Fruit fly (Drosophila melanogaster): ENCODE measurements around the gene Smyd3.

Smyd3 gene

DNA sequence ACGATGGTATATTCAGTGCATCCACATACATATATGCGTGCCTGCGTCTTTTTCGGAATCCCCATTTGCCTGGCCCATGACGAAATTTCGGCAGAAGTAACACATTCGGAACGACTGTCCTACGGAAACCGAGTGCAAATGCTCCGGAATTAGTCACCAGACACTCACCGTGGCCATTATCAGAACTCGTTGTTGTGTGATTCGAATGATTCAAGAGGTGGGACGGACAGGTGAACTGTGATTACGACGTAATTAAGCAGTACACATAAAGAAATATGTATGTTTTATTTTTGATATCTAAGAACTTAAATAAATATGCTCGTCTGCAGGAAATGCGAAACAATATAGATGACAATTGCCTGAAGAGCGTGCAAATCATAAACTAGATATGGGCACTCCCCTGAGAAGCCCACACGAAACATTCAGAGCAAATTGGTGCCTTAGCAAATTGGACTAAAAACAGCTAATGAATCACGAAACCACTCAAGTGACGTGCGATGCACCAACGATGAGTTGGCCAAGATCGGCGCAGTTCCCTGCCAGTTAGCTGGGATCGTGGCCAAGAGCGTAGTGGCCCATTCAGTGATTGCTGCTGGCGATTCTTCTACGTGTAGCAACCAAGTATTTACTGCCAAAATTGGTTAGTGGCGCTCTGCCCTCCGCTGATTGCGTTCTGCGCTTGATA, 17.2 kb downstream of the Smyd3 start (continued):
- peak; percentile 6 for TF ChIP-seq CG6765 (GFP tag; optimal IDR thresholded peaks at IDR 0.05)
- TF ChIP-seq CrebB (tag; optimal IDR thresholded peaks at IDR 0.05), result no peak
- no peak for TF ChIP-seq pros (GFP tag; optimal IDR thresholded peaks at IDR 0.05)
- TF ChIP-seq Rfx (GFP tag; IDR thresholded peaks at IDR 0.05), result peak; percentile 21; the same call in 1 of the 2 replicates
- TF ChIP-seq tna (GFP tag; IDR thresholded peaks at IDR 0.05; ENCODE audit: partially characterized antibody), result no peak
- TF ChIP-seq org-1 (GFP tag; optimal IDR thresholded peaks at IDR 0.05), result peak; percentile 41
- TF ChIP-seq Med (GFP tag), result peak; percentile 75
- peak; percentile 83 for TF ChIP-seq exex (tag; optimal IDR thresholded peaks at IDR 0.05)
- no peak for TF ChIP-seq CG4854 (GFP tag; optimal IDR thresholded peaks at IDR 0.05)
- TF ChIP-seq hkb (optimal IDR thresholded peaks at IDR 0.05), result no peak
- TF ChIP-seq hkb (GFP tag; IDR thresholded peaks at IDR 0.05), result peak; percentile 29; the same call in 1 of the 2 replicates
- no peak for TF ChIP-seq HLH4C (GFP tag; IDR thresholded peaks at IDR 0.05; ENCODE audit: partially characterized antibody)
- TF ChIP-seq dmrt11E (tag; optimal IDR thresholded peaks at IDR 0.05), result no peak
- TF ChIP-seq CG13296 (GFP tag; optimal IDR thresholded peaks at IDR 0.05), result peak; percentile 49
- peak; percentile 31; the same call in 1 of the 2 replicates for TF ChIP-seq Ptx1 (GFP tag; IDR thresholded peaks at IDR 0.05)
- TF ChIP-seq ab (GFP tag; optimal IDR thresholded peaks at IDR 0.05), result no peak
- TF ChIP-seq CG30431 (GFP tag; optimal IDR thresholded peaks at IDR 0.05), result no peak
- TF ChIP-seq CG18619 (GFP tag; optimal IDR thresholded peaks at IDR 0.05), result peak; percentile 58
- peak; percentile 36 for TF ChIP-seq dmrt99B (tag; optimal IDR thresholded peaks at IDR 0.05)
- TF ChIP-seq nerfin-1 (tag; optimal IDR thresholded peaks at IDR 0.05), result no peak
- no peak for TF ChIP-seq pum (GFP tag; optimal IDR thresholded peaks at IDR 0.05)
- no peak for TF ChIP-seq sqz (GFP tag; optimal IDR thresholded peaks at IDR 0.05)
- peak; percentile 26 for TF ChIP-seq zf30C (GFP tag; optimal IDR thresholded peaks at IDR 0.05)
- peak; percentile 9 for TF ChIP-seq Nf-YC (tag; optimal IDR thresholded peaks at IDR 0.05)
- TF ChIP-seq Gug (GFP tag; IDR thresholded peaks at IDR 0.05), result no peak
- no peak for TF ChIP-seq jing (GFP tag; optimal IDR thresholded peaks at IDR 0.05)
- TF ChIP-seq CTCF (GFP tag; optimal IDR thresholded peaks at IDR 0.05), result no peak
- TF ChIP-seq CG2129 (GFP tag; IDR thresholded peaks at IDR 0.05; ENCODE audit: partially characterized antibody), result no peak
- TF ChIP-seq CG31441 (GFP tag; IDR thresholded peaks at IDR 0.05), result no peak
- peak; percentile 22 for TF ChIP-seq CG10274 (GFP tag; optimal IDR thresholded peaks at IDR 0.05)
- no peak for TF ChIP-seq CG11696 (GFP tag; IDR thresholded peaks at IDR 0.05)
- peak; percentile 53; the same call in 2 of the 3 replicates for TF ChIP-seq row (GFP tag; IDR thresholded peaks at IDR 0.05)
- TF ChIP-seq CG10543 (GFP tag; optimal IDR thresholded peaks at IDR 0.05), result peak; percentile 42
- TF ChIP-seq C15 (GFP tag; IDR thresholded peaks at IDR 0.05), result no peak
- TF ChIP-seq Fer1 (GFP tag; optimal IDR thresholded peaks at IDR 0.05), result peak; percentile 39
- peak; percentile 57 for TF ChIP-seq CG9727 (GFP tag; optimal IDR thresholded peaks at IDR 0.05)
- no peak for TF ChIP-seq CG8089 (GFP tag; optimal IDR thresholded peaks at IDR 0.05)
- TF ChIP-seq dimm (GFP tag; IDR thresholded peaks at IDR 0.05), result no peak
- TF ChIP-seq hbn (GFP tag; IDR thresholded peaks at IDR 0.05; ENCODE audit: partially characterized antibody), result no peak
- no peak for TF ChIP-seq ssp (GFP tag; IDR thresholded peaks at IDR 0.05)
- TF ChIP-seq crc (GFP tag; optimal IDR thresholded peaks at IDR 0.05), result no peak
- no peak for TF ChIP-seq sim (GFP tag; IDR thresholded peaks at IDR 0.05)
- no peak for TF ChIP-seq CG33213 (GFP tag; optimal IDR thresholded peaks at IDR 0.05)
- TF ChIP-seq CG6654 (GFP tag; optimal IDR thresholded peaks at IDR 0.05), result no peak
- TF ChIP-seq tll (GFP tag; optimal IDR thresholded peaks at IDR 0.05), result no peak
- TF ChIP-seq CG32532 (GFP tag; IDR thresholded peaks at IDR 0.05), result peak; percentile 44; the same call in 1 of the 2 replicates
- peak; percentile 15; the same call in 1 of the 2 replicates for TF ChIP-seq seq (GFP tag; IDR thresholded peaks at IDR 0.05)
- no peak for TF ChIP-seq Hmx (GFP tag; optimal IDR thresholded peaks at IDR 0.05)
- TF ChIP-seq CG43689 (GFP tag; IDR thresholded peaks at IDR 0.05), result no peak
- no peak for TF ChIP-seq Kr (GFP tag; optimal IDR thresholded peaks at IDR 0.05)
- TF ChIP-seq CG4617 (GFP tag; optimal IDR thresholded peaks at IDR 0.05; ENCODE audit: borderline replicate concordance), result no peak
